Fruit fly (Drosophila melanogaster) whole organism, embryonic: Measurements from ENCODE around the gene Uch-L5R.
A peak's percentile ranks its signal among the peaks of the same experiment; 100 is the strongest.

Experiments used
- Awh ChIP-seq: fragments of 200-800 bp; sonication (Bioruptor generic); IDR thresholded peaks from 2 replicates; pipeline ENCODE4, ENCODE4 v1.3.6; 2022; ENCODE audit warnings: missing biosample characterization, missing genetic modification characterization
- BEAF-32 ChIP-seq: fragments of 200-800 bp; sonication (Bioruptor generic); optimal IDR thresholded peaks from 3 replicates; lab custom pipeline; 2017; ENCODE audit warnings: missing biosample characterization, missing genetic modification characterization, mild to moderate bottlenecking, moderate library complexity, missing genetic modification reagents
- CG10431 ChIP-seq: fragments of 200-800 bp; sonication (Bioruptor generic); optimal IDR thresholded peaks from 3 replicates; lab custom pipeline; 2018; ENCODE audit warnings: missing biosample characterization, mild to moderate bottlenecking, missing genetic modification characterization
- CG10462 ChIP-seq: fragments of 200-800 bp; sonication (Bioruptor generic); optimal IDR thresholded peaks from 2 replicates; lab custom pipeline; 2016; ENCODE audit warnings: missing biosample characterization, missing genetic modification characterization
- CG11085 ChIP-seq: fragments of 200-800 bp; sonication (Bioruptor generic); IDR thresholded peaks from 2 replicates; pipeline ENCODE4 v1.3.6; 2022; ENCODE audit warnings: missing biosample characterization, missing genetic modification characterization
- CG11398 ChIP-seq: fragments of 200-800 bp; sonication (Bioruptor generic); optimal IDR thresholded peaks from 2 replicates; lab custom pipeline; 2016; ENCODE audit warnings: missing biosample characterization, missing genetic modification characterization
- CG11723 ChIP-seq: fragments of 200-800 bp; sonication (Bioruptor generic); optimal IDR thresholded peaks from 2 replicates; lab custom pipeline; 2017; ENCODE audit warnings: missing biosample characterization, mild to moderate bottlenecking, missing genetic modification characterization
- CG12104 ChIP-seq: fragments of 200-800 bp; sonication (Bioruptor generic); optimal IDR thresholded peaks from 3 replicates; lab custom pipeline; 2016; ENCODE audit warnings: missing biosample characterization, missing genetic modification characterization
- CG14050 ChIP-seq: fragments of 200-800 bp; sonication (Bioruptor generic); IDR thresholded peaks from 3 replicates; pipeline ENCODE4 v1.3.6; 2022; ENCODE audit warnings: missing biosample characterization, missing genetic modification characterization
- CG14860 ChIP-seq: fragments of 200-800 bp; sonication (Bioruptor generic); IDR thresholded peaks from 3 replicates; pipeline ENCODE4 v1.3.6; 2022; ENCODE audit warnings: missing biosample characterization, missing genetic modification characterization; ENCODE audit not compliant: partially characterized antibody
- CG15269 ChIP-seq: fragments of 200-800 bp; sonication (Bioruptor generic); optimal IDR thresholded peaks from 2 replicates; lab custom pipeline; 2018; ENCODE audit warnings: missing biosample characterization, mild to moderate bottlenecking, missing genetic modification characterization, moderate library complexity
- CG17328 ChIP-seq: fragments of 200-800 bp; sonication (Bioruptor generic); IDR thresholded peaks from 2 replicates; pipeline ENCODE4 v1.3.6; 2022; ENCODE audit warnings: missing biosample characterization, missing genetic modification characterization
- CG18262 ChIP-seq: fragments of 200-800 bp; optimal IDR thresholded peaks from 3 replicates; lab custom pipeline; 2019; ENCODE audit warnings: missing biosample characterization, mild to moderate bottlenecking, missing genetic modification characterization, moderate library complexity
- CG1832 ChIP-seq: fragments of 200-800 bp; sonication (Bioruptor generic); optimal IDR thresholded peaks from 2 replicates; lab custom pipeline; 2017; ENCODE audit warnings: missing biosample characterization, mild to moderate bottlenecking, missing genetic modification characterization, inconsistent platforms
- CG18599 ChIP-seq: fragments of 200-800 bp; sonication (Bioruptor generic); optimal IDR thresholded peaks from 3 replicates; lab custom pipeline; 2017; ENCODE audit warnings: missing biosample characterization, missing genetic modification characterization, mild to moderate bottlenecking, moderate library complexity, missing genetic modification reagents
- CG2199 ChIP-seq: fragments of 200-800 bp; sonication (Bioruptor generic); IDR thresholded peaks from 3 replicates; pipeline ENCODE4 v1.3.6; 2022; ENCODE audit warnings: missing biosample characterization, missing genetic modification characterization
- CG2202 ChIP-seq: fragments of 200-800 bp; sonication (Bioruptor generic); optimal IDR thresholded peaks from 2 replicates; lab custom pipeline; 2018; ENCODE audit warnings: missing biosample characterization, mild to moderate bottlenecking, missing genetic modification characterization
- CG3065 ChIP-seq: fragments of 200-800 bp; sonication (Bioruptor generic); optimal IDR thresholded peaks from 2 replicates; lab custom pipeline; 2016; ENCODE audit warnings: missing biosample characterization, missing genetic modification characterization
- CG4617 ChIP-seq: fragments of 200-800 bp; sonication (Bioruptor generic); optimal IDR thresholded peaks from 3 replicates; lab custom pipeline; 2016; ENCODE audit warnings: missing biosample characterization, missing genetic modification characterization, borderline replicate concordance
- CG6254 ChIP-seq: fragments of 200-800 bp; sonication (Bioruptor generic); optimal IDR thresholded peaks from 3 replicates; lab custom pipeline; 2017; ENCODE audit warnings: mild to moderate bottlenecking, missing biosample characterization, missing genetic modification reagents, missing genetic modification characterization
- CG6683 ChIP-seq: fragments of 200-800 bp; sonication (Bioruptor generic); optimal IDR thresholded peaks from 2 replicates; lab custom pipeline; 2017; ENCODE audit warnings: missing biosample characterization, mild to moderate bottlenecking, missing genetic modification characterization, missing genetic modification reagents
- CG9876 ChIP-seq: fragments of 200-800 bp; sonication (Bioruptor generic); optimal IDR thresholded peaks from 2 replicates; lab custom pipeline; 2016; ENCODE audit warnings: missing biosample characterization, missing genetic modification characterization
- Camta ChIP-seq: fragments of 200-800 bp; sonication (Bioruptor generic); optimal IDR thresholded peaks from 2 replicates; lab custom pipeline; 2016; ENCODE audit warnings: missing biosample characterization, missing genetic modification characterization
- CoRest ChIP-seq: fragments of 200-800 bp; sonication (Bioruptor generic); optimal IDR thresholded peaks from 3 replicates; lab custom pipeline; 2018; ENCODE audit warnings: missing biosample characterization, mild to moderate bottlenecking, missing genetic modification characterization, moderate library complexity
- D19A ChIP-seq: fragments of 200-800 bp; optimal IDR thresholded peaks from 3 replicates; lab custom pipeline; 2019; ENCODE audit warnings: missing biosample characterization, mild to moderate bottlenecking, missing genetic modification characterization, moderate library complexity
- Dip2 ChIP-seq: fragments of 200-800 bp; sonication (Bioruptor generic); IDR thresholded peaks from 2 replicates; pipeline ENCODE4 v1.3.6; 2022; ENCODE audit warnings: missing biosample characterization, missing genetic modification characterization
- Dip3 ChIP-seq: fragments of 200-800 bp; sonication (Bioruptor generic); optimal IDR thresholded peaks from 3 replicates; lab custom pipeline; 2016; ENCODE audit warnings: missing biosample characterization, missing genetic modification characterization
- ato ChIP-seq: fragments of 200-800 bp; sonication (Bioruptor generic); IDR thresholded peaks from 2 replicates; pipeline ENCODE4 v1.3.6; 2022; ENCODE audit warnings: missing biosample characterization, missing genetic modification characterization; ENCODE audit not compliant: partially characterized antibody
- crp ChIP-seq, 2 experiments: fragments of 200-800 bp; sonication (Bioruptor generic); optimal IDR thresholded peaks; 2 replicates in 1 of 2; 3 replicates in 1 of 2; lab custom pipeline; 2017; ENCODE audit warnings: missing biosample characterization in 2 of 2, missing genetic modification characterization in 2 of 2, mild to moderate bottlenecking in 1 of 2, moderate library complexity in 1 of 2
- dmrt99B ChIP-seq: fragments of 200-800 bp; sonication (Bioruptor generic); optimal IDR thresholded peaks from 2 replicates; lab custom pipeline; 2018; ENCODE audit warnings: missing biosample characterization, mild to moderate bottlenecking, missing genetic modification characterization, moderate library complexity
- eyg ChIP-seq: fragments of 200-800 bp; sonication (Bioruptor generic); optimal IDR thresholded peaks from 3 replicates; lab custom pipeline; 2016; ENCODE audit warnings: missing biosample characterization, missing genetic modification characterization
- fd96Cb ChIP-seq: fragments of 200-800 bp; sonication (Bioruptor generic); optimal IDR thresholded peaks from 2 replicates; lab custom pipeline; 2018; ENCODE audit warnings: missing biosample characterization, mild to moderate bottlenecking, missing genetic modification characterization, moderate library complexity
- grau ChIP-seq: fragments of 200-800 bp; optimal IDR thresholded peaks from 3 replicates; lab custom pipeline; 2019; ENCODE audit warnings: missing biosample characterization, mild to moderate bottlenecking, missing genetic modification characterization, moderate library complexity
- gsb ChIP-seq: fragments of 200-800 bp; sonication (Bioruptor generic); IDR thresholded peaks from 2 replicates; pipeline ENCODE4 v1.3.6; 2022; ENCODE audit warnings: missing biosample characterization, missing genetic modification characterization
- jumu ChIP-seq: fragments of 200-800 bp; sonication (Bioruptor generic); optimal IDR thresholded peaks from 3 replicates; lab custom pipeline; 2016; ENCODE audit warnings: missing biosample characterization, missing genetic modification characterization
- klu ChIP-seq: fragments of 200-800 bp; sonication (Bioruptor generic); IDR thresholded peaks from 2 replicates; pipeline ENCODE4 v1.3.6; 2022; ENCODE audit warnings: missing biosample characterization, missing genetic modification characterization
- lab ChIP-seq: fragments of 200-800 bp; sonication (Bioruptor generic); optimal IDR thresholded peaks from 3 replicates; lab custom pipeline; 2017; ENCODE audit warnings: missing biosample characterization, missing genetic modification characterization, mild to moderate bottlenecking, moderate library complexity, missing genetic modification reagents
- nerfin-1 ChIP-seq: fragments of 200-800 bp; sonication (Bioruptor generic); optimal IDR thresholded peaks from 3 replicates; lab custom pipeline; 2019; ENCODE audit warnings: missing biosample characterization, mild to moderate bottlenecking, missing genetic modification characterization, moderate library complexity
- nmo ChIP-seq: fragments of 200-800 bp; sonication (Bioruptor generic); optimal IDR thresholded peaks from 2 replicates; lab custom pipeline; 2018; ENCODE audit warnings: missing biosample characterization, mild to moderate bottlenecking, missing genetic modification characterization, moderate library complexity
- nom ChIP-seq: fragments of 200-800 bp; sonication (Bioruptor generic); optimal IDR thresholded peaks from 2 replicates; lab custom pipeline; 2017; ENCODE audit warnings: missing biosample characterization, missing genetic modification characterization, mild to moderate bottlenecking, moderate library complexity, missing genetic modification reagents
- otp ChIP-seq: fragments of 200-800 bp; sonication (Bioruptor generic); IDR thresholded peaks from 3 replicates; pipeline ENCODE4, ENCODE4 v1.3.6; 2022; ENCODE audit warnings: missing biosample characterization, missing genetic modification characterization
- rib ChIP-seq: fragments of 200-800 bp; sonication (Bioruptor generic); IDR thresholded peaks from 2 replicates; pipeline ENCODE4 v1.3.6; 2022; ENCODE audit warnings: missing biosample characterization, missing genetic modification characterization
- ro ChIP-seq: fragments of 200-800 bp; sonication (Bioruptor generic); IDR thresholded peaks from 2 replicates; pipeline ENCODE4 v1.3.6; 2022; ENCODE audit warnings: missing biosample characterization, missing genetic modification characterization
- scrt ChIP-seq: fragments of 200-800 bp; sonication (Bioruptor generic); optimal IDR thresholded peaks from 2 replicates; lab custom pipeline; 2018; ENCODE audit warnings: missing biosample characterization, mild to moderate bottlenecking, missing genetic modification characterization, moderate library complexity
- sd ChIP-seq: fragments of 200-800 bp; sonication (Bioruptor generic); optimal IDR thresholded peaks from 3 replicates; lab custom pipeline; 2018; ENCODE audit warnings: missing biosample characterization, mild to moderate bottlenecking, missing genetic modification characterization, moderate library complexity
- so ChIP-seq: fragments of 200-800 bp; sonication (Bioruptor generic); IDR thresholded peaks from 3 replicates; pipeline ENCODE4 v1.3.6; 2022; ENCODE audit warnings: missing biosample characterization, missing genetic modification characterization
- tna ChIP-seq: fragments of 200-800 bp; sonication (Bioruptor generic); IDR thresholded peaks from 2 replicates; pipeline ENCODE4 v1.3.6; 2022; ENCODE audit warnings: missing biosample characterization, missing genetic modification characterization; ENCODE audit not compliant: partially characterized antibody
- trh ChIP-seq: fragments of 200-800 bp; sonication (Bioruptor generic); optimal IDR thresholded peaks from 2 replicates; lab custom pipeline; 2016; ENCODE audit warnings: missing biosample characterization, missing genetic modification characterization
- unpg ChIP-seq: fragments of 200-800 bp; sonication (Bioruptor generic); optimal IDR thresholded peaks from 3 replicates; lab custom pipeline; 2018; ENCODE audit warnings: missing biosample characterization, mild to moderate bottlenecking, missing genetic modification characterization, moderate library complexity
- vnd ChIP-seq: fragments of 200-800 bp; sonication (Bioruptor generic); IDR thresholded peaks from 3 replicates; pipeline ENCODE4 v1.3.6; 2022; ENCODE audit warnings: missing biosample characterization, missing genetic modification characterization; ENCODE audit not compliant: partially characterized antibody
- yki ChIP-seq: fragments of >200 bp; optimal IDR thresholded peaks from 3 replicates; lab custom pipeline; 2018

The Uch-L5R gene

DNA sequence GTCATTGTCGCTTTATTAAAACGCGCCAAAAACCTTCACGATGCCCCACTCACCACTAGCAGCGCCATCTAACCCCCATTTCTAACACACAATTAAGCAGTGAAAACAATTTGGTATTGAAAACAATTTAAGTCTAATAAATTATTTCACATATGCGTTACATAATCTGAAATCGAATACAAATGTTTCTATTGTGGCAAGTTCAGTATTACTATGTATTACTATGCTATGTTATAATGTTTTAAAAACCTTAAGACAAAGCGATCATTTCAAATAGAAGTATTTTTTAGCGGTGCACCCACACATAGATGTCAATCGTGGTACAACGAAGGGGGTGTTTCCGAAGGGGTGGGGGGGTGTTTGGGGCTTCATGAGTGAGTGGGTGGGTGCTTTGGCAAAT lies 17.2 kb upstream of the Uch-L5R start (continued):
- TF ChIP-seq CG6683 (GFP tag; lab: Kevin White, UChicago), result peak; percentile 14
- TF ChIP-seq Awh (GFP tag; lab: Robert Waterston, UW), result no peak
- peak; percentile 13 for TF ChIP-seq nmo
- TF ChIP-seq crp (GFP tag; optimal IDR thresholded peaks at IDR 0.05; lab: Kevin White, UChicago), result no peak
- no peak for TF ChIP-seq CG2199 (GFP tag; lab: Robert Waterston, UW)
- TF ChIP-seq D19A (tag; lab: Kevin White, UChicago), result peak; percentile 16
- TF ChIP-seq grau, result peak; percentile 54
- TF ChIP-seq CG4617 (GFP tag; lab: Kevin White, UChicago), result no peak
- no peak for TF ChIP-seq CG11085
- TF ChIP-seq ato, result no peak
- no peak for TF ChIP-seq yki (lab: Kevin White, UChicago)
- TF ChIP-seq CG10431 (GFP tag; lab: Kevin White, UChicago), result no peak
- TF ChIP-seq CG6254 (GFP tag; lab: Kevin White, UChicago), result no peak
- TF ChIP-seq nom (GFP tag; lab: Kevin White, UChicago), result no peak
- no peak for TF ChIP-seq so (GFP tag; lab: Robert Waterston, UW)
- TF ChIP-seq CG1832 (GFP tag; lab: Kevin White, UChicago), result no peak
- TF ChIP-seq CG14860 (GFP tag; lab: Robert Waterston, UW), result no peak
- peak; percentile 11 for TF ChIP-seq nerfin-1 (tag; lab: Kevin White, UChicago)
- TF ChIP-seq ro, result no peak
- TF ChIP-seq eyg, result no peak
- no peak for TF ChIP-seq jumu (GFP tag; lab: Kevin White, UChicago)
- TF ChIP-seq Dip2, result no peak
- TF ChIP-seq tna (GFP tag; lab: Robert Waterston, UW), result no peak
- peak; percentile 62 for TF ChIP-seq dmrt99B (tag; lab: Kevin White, UChicago)
- TF ChIP-seq Camta (GFP tag; lab: Kevin White, UChicago), result no peak
- peak; percentile 50 for TF ChIP-seq scrt (GFP tag; lab: Kevin White, UChicago)
- TF ChIP-seq rib (GFP tag; lab: Robert Waterston, UW), result no peak
- TF ChIP-seq CG17328 (GFP tag; lab: Robert Waterston, UW), result no peak
- no peak for TF ChIP-seq CG11723 (GFP tag; lab: Kevin White, UChicago)
- peak; percentile 57 for TF ChIP-seq CG15269
- TF ChIP-seq CG2202 (tag; lab: Kevin White, UChicago), result no peak
- TF ChIP-seq fd96Cb, result peak; percentile 10
- TF ChIP-seq Dip3 (GFP tag; lab: Kevin White, UChicago), result no peak
- peak; percentile 17 for TF ChIP-seq CG18262
- TF ChIP-seq CoRest (tag; lab: Kevin White, UChicago), result peak; percentile 29
- no peak for TF ChIP-seq BEAF-32 (GFP tag; lab: Kevin White, UChicago)
- no peak for TF ChIP-seq sd (tag; lab: Kevin White, UChicago)
- no peak for TF ChIP-seq klu (GFP tag; lab: Robert Waterston, UW)
- peak; percentile 51 for TF ChIP-seq unpg (GFP tag; lab: Kevin White, UChicago)
- no peak for TF ChIP-seq trh (GFP tag; lab: Kevin White, UChicago)
- TF ChIP-seq vnd (GFP tag; lab: Robert Waterston, UW), result no peak
- TF ChIP-seq CG3065 (GFP tag; lab: Kevin White, UChicago), result no peak
- no peak for TF ChIP-seq CG10462 (GFP tag; lab: Kevin White, UChicago)
- TF ChIP-seq lab, result peak; percentile 70
- no peak for TF ChIP-seq CG9876
- TF ChIP-seq CG12104, result no peak
- no peak for TF ChIP-seq CG11398 (GFP tag; lab: Kevin White, UChicago)
- no peak for TF ChIP-seq gsb (GFP tag; lab: Robert Waterston, UW)
- no peak for TF ChIP-seq CG14050 (GFP tag; lab: Robert Waterston, UW)
- no peak for TF ChIP-seq otp
- TF ChIP-seq CG18599 (GFP tag; lab: Kevin White, UChicago), result peak; percentile 74
